Worm (Caenorhabditis elegans) whole organism, L4 larva: Measurements from ENCODE around the gene T22E5.6.

Experiments used
- F37D6.2 ChIP-seq: sonication (generic microtip); optimal IDR thresholded peaks from 2 replicates; lab custom pipeline; 2016; ENCODE audit warnings: mild to moderate bottlenecking, missing genetic modification characterization, missing compliant biosample characterization
- F44E2.7 ChIP-seq: fragments of 200-800 bp; sonication (Bioruptor generic); IDR thresholded peaks from 2 replicates; pipeline ENCODE4 v2.1.2; 2022; ENCODE audit warnings: missing genetic modification characterization, missing compliant biosample characterization
- F49E8.2 ChIP-seq: sonication (generic microtip); optimal IDR thresholded peaks from 2 replicates; lab custom pipeline; 2016; ENCODE audit warnings: missing compliant biosample characterization, mild to moderate bottlenecking, missing genetic modification characterization, borderline replicate concordance
- aha-1 ChIP-seq: fragments of 150-350 bp; peaks from one replicate; lab custom pipeline; 2014; ENCODE audit warnings: missing biosample characterization, missing genetic modification characterization
- attf-4 ChIP-seq: sonication (generic microtip); optimal IDR thresholded peaks from 3 replicates; lab custom pipeline; 2017; ENCODE audit warnings: missing biosample characterization, missing genetic modification characterization
- ceh-28 ChIP-seq: fragments of 150-350 bp; optimal IDR thresholded peaks from 2 replicates; lab custom pipeline; 2014; ENCODE audit warnings: missing biosample characterization, missing genetic modification reagents, missing genetic modification characterization
- ceh-32 ChIP-seq: sonication (generic microtip); optimal IDR thresholded peaks from 2 replicates; lab custom pipeline; 2016; ENCODE audit warnings: mild to moderate bottlenecking, missing genetic modification characterization, missing compliant biosample characterization; ENCODE audit not compliant: poor library complexity
- ceh-44 ChIP-seq: fragments of 200-800 bp; sonication (Bioruptor generic); IDR thresholded peaks from 2 replicates; pipeline ENCODE4 v1.3.6; 2022; ENCODE audit warnings: missing genetic modification reagents, missing genetic modification characterization, missing compliant biosample characterization
- ceh-82 ChIP-seq: sonication (generic microtip); optimal IDR thresholded peaks from 2 replicates; lab custom pipeline; 2017; ENCODE audit warnings: missing biosample characterization, missing genetic modification characterization
- daf-16 ChIP-seq, 3 experiments: sonication (generic microtip); optimal IDR thresholded peaks; 2 replicates each; lab custom pipeline; 2016 to 2017; ENCODE audit warnings: missing genetic modification characterization in 3 of 3, missing genetic modification reagents in 3 of 3, mild to moderate bottlenecking in 2 of 3, missing compliant biosample characterization in 2 of 3, missing biosample characterization in 1 of 3, moderate library complexity in 1 of 3
- dpl-1 ChIP-seq: fragments of 150-350 bp; optimal IDR thresholded peaks from 2 replicates; lab custom pipeline; 2014; ENCODE audit warnings: missing biosample characterization, missing genetic modification reagents, missing genetic modification characterization
- duxl-1 ChIP-seq: sonication (generic microtip); optimal IDR thresholded peaks from 2 replicates; lab custom pipeline; 2016; ENCODE audit warnings: mild to moderate bottlenecking, missing genetic modification characterization, moderate library complexity, missing compliant biosample characterization; ENCODE audit not compliant: poor library complexity
- egl-43 ChIP-seq: fragments of 200-800 bp; sonication (Bioruptor generic); IDR thresholded peaks from 2 replicates; pipeline ENCODE4 v1.3.6; 2022; ENCODE audit warnings: missing genetic modification reagents, missing genetic modification characterization, missing compliant biosample characterization
- hlh-11 ChIP-seq: fragments of 200-800 bp; sonication (Bioruptor generic); optimal IDR thresholded peaks from 2 replicates; lab custom pipeline; 2018; ENCODE audit warnings: mild to moderate bottlenecking, missing genetic modification characterization, missing compliant biosample characterization
- jun-1 ChIP-seq: fragments of 150-350 bp; optimal IDR thresholded peaks from 2 replicates; lab custom pipeline; 2014; ENCODE audit warnings: missing biosample characterization, missing genetic modification reagents, missing genetic modification characterization
- lim-7 ChIP-seq: fragments of 200-800 bp; sonication (Bioruptor generic); IDR thresholded peaks from 2 replicates; pipeline ENCODE4 v1.3.6; 2022; ENCODE audit warnings: missing genetic modification characterization, missing compliant biosample characterization
- lin-15B ChIP-seq: fragments of 150-350 bp; sonication (generic microtip); optimal IDR thresholded peaks from 3 replicates; lab custom pipeline; 2014; ENCODE audit warnings: missing biosample characterization, missing genetic modification characterization
- lir-3 ChIP-seq: sonication (generic microtip); optimal IDR thresholded peaks from 2 replicates; lab custom pipeline; 2016; ENCODE audit warnings: mild to moderate bottlenecking, missing genetic modification characterization, missing compliant biosample characterization
- lsy-2 ChIP-seq, 2 experiments: fragments of 150-350 bp in 1 of 2; sonication (generic microtip) in 1 of 2; optimal IDR thresholded peaks; 2 replicates each; lab custom pipeline; 2014 to 2017; ENCODE audit warnings: missing biosample characterization in 2 of 2, missing genetic modification characterization in 2 of 2
- mdl-1 ChIP-seq, 2 experiments: fragments of 150-350 bp in 1 of 2; sonication (generic microtip) in 1 of 2; optimal IDR thresholded peaks; 2 replicates each; lab custom pipeline; 2014 to 2017; ENCODE audit warnings: missing biosample characterization in 2 of 2, missing genetic modification characterization in 2 of 2
- mxl-3 ChIP-seq: fragments of 200-800 bp; sonication (Bioruptor generic); optimal IDR thresholded peaks from 2 replicates; lab custom pipeline; 2018; ENCODE audit warnings: mild to moderate bottlenecking, missing genetic modification characterization, missing compliant biosample characterization
- nhr-28 ChIP-seq: fragments of 150-350 bp; optimal IDR thresholded peaks from 2 replicates; lab custom pipeline; 2014; ENCODE audit warnings: missing biosample characterization, missing genetic modification characterization
- nhr-41 ChIP-seq: fragments of 200-800 bp; sonication (Bioruptor generic); IDR thresholded peaks from 2 replicates; pipeline ENCODE4 v1.3.6; 2022; ENCODE audit warnings: missing genetic modification reagents, missing genetic modification characterization, missing compliant biosample characterization
- nhr-6 ChIP-seq: fragments of 150-350 bp; optimal IDR thresholded peaks from 2 replicates; lab custom pipeline; 2014; ENCODE audit warnings: missing biosample characterization, missing genetic modification characterization
- pqm-1 ChIP-seq: sonication (generic microtip); optimal IDR thresholded peaks from 2 replicates; lab custom pipeline; 2017; ENCODE audit warnings: missing biosample characterization, missing genetic modification characterization
- rbr-2 ChIP-seq: sonication (generic microtip); optimal IDR thresholded peaks from 2 replicates; lab custom pipeline; 2016; ENCODE audit warnings: missing genotype, missing genetic modification characterization, missing compliant biosample characterization
- sdz-12 ChIP-seq: fragments of 200-800 bp; sonication (Bioruptor generic); optimal IDR thresholded peaks from 2 replicates; lab custom pipeline; 2018; ENCODE audit warnings: mild to moderate bottlenecking, missing genetic modification characterization, missing compliant biosample characterization
- set-16 ChIP-seq: fragments of 200-800 bp; sonication (Bioruptor generic); IDR thresholded peaks from 2 replicates; pipeline ENCODE4 v1.3.6; 2022; ENCODE audit warnings: missing genetic modification reagents, missing genetic modification characterization, missing compliant biosample characterization
- spr-1 ChIP-seq: sonication (generic microtip); optimal IDR thresholded peaks from 2 replicates; lab custom pipeline; 2016; ENCODE audit warnings: mild to moderate bottlenecking, missing genetic modification characterization, missing compliant biosample characterization
- tag-97 ChIP-seq: fragments of 200-800 bp; sonication (Bioruptor generic); IDR thresholded peaks from 2 replicates; pipeline ENCODE4 v1.3.6; 2022; ENCODE audit warnings: missing genetic modification characterization, missing compliant biosample characterization
- tra-1 ChIP-seq: fragments of 200-800 bp; sonication (Bioruptor generic); IDR thresholded peaks from 2 replicates; pipeline ENCODE4 v1.3.6; 2022; ENCODE audit warnings: missing genetic modification reagents, missing genetic modification characterization, missing compliant biosample characterization
- vab-7 ChIP-seq: fragments of 200-800 bp; sonication (Bioruptor generic); IDR thresholded peaks from 2 replicates; pipeline ENCODE4 v1.3.6; 2022; ENCODE audit warnings: missing genetic modification reagents, missing genetic modification characterization, missing compliant biosample characterization
- zag-1 ChIP-seq: fragments of 150-350 bp; optimal IDR thresholded peaks from 2 replicates; lab custom pipeline; 2014; ENCODE audit warnings: missing biosample characterization, missing genetic modification characterization
- zfp-2 ChIP-seq: sonication (generic microtip); optimal IDR thresholded peaks from 2 replicates; lab custom pipeline; 2016; ENCODE audit warnings: mild to moderate bottlenecking, missing genetic modification characterization, missing compliant biosample characterization
- zfp-3 ChIP-seq: fragments of 200-800 bp; sonication (Bioruptor generic); conservative IDR thresholded peaks from 2 replicates; pipeline ENCODE4 v1.3.6; 2022; ENCODE audit warnings: missing genetic modification reagents, missing genetic modification characterization, missing compliant biosample characterization
- zip-11 ChIP-seq: fragments of 200-800 bp; sonication (Bioruptor generic); IDR thresholded peaks from 2 replicates; pipeline ENCODE4 v1.3.6; 2022; ENCODE audit warnings: missing genetic modification characterization, missing compliant biosample characterization

T22E5.6 gene

DNA sequence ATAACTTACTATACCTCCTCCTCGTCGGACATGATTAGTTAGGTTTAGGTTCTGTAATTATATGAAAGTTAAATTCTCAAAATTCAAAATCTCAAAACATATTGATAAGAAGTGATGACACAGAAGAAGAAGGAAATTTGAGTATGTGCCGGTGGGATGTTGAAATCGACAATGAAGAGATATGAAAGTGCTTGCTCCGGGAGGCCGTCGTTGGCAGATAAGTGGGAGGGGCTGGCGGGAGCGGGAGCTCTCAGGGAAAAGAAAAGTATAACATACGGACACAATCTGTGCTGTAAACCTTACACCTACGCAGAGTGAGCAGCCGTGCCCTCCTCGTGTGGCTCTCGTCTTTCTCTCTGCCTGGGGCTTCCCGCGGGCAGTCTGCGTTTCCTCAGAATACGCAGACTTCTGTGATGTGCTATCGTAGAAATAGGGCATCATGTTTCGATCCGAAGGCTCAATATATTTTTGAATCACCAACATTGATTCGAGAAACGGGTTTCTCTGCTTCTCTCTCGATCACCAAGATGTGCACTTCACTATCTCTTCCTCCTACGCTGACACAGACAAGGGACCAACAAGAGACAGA, 5.9 kb downstream of the T22E5.6 start, which contains the start of gene mup-2 (continued):
- TF ChIP-seq F44E2.7 (GFP tag; lab: Robert Waterston, UW): no peak
- TF ChIP-seq zag-1 (tag; lab: Kevin White, UChicago): no peak
- TF ChIP-seq mxl-3 (GFP tag; lab: Kevin White, UChicago): peak; percentile 12
- no peak for TF ChIP-seq sdz-12
- TF ChIP-seq nhr-41 (GFP tag; lab: Robert Waterston, UW): no peak
- no peak for TF ChIP-seq egl-43 (GFP tag; lab: Robert Waterston, UW)
- TF ChIP-seq zip-11 (GFP tag; lab: Robert Waterston, UW): no peak
- no peak for TF ChIP-seq tag-97
- TF ChIP-seq aha-1 (tag; lab: Kevin White, UChicago): no peak
- TF ChIP-seq ceh-82 (tag; lab: Kevin White, UChicago): no peak
- TF ChIP-seq mdl-1 (tag; optimal IDR thresholded peaks at IDR 0.05; lab: Kevin White, UChicago): peak in 1 of 2 experiments; percentile 19
- TF ChIP-seq jun-1 (tag; lab: Kevin White, UChicago): no peak
- TF ChIP-seq spr-1 (tag; lab: Kevin White, UChicago): no peak
- TF ChIP-seq lim-7 (GFP tag; lab: Robert Waterston, UW): no peak
- no peak for TF ChIP-seq duxl-1 (tag; lab: Kevin White, UChicago)

DNA sequence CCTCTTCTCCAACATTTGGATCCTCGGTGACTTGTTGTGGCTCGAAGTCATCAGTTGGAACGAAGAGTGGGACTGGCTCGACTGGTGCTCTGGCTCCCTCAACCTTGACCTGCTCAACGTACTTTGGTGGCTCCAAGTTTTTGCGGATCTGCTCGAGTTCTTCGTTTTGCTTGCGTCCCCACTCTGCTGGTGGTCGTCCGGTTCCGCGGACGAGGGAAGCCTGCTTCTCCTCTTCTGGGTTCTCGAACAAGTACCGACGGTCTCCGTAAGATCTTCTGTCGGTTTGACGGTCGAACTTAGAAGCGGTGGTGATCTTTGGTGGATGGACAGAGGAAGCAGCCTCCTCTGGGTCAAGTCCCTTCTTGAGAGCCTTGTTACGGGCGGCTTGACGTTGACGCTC, 7.5 kb downstream of the T22E5.6 start:
- TF ChIP-seq ceh-44 (no peak), set-16 (GFP tag; lab: Robert Waterston, UW) (peak; percentile 73)

DNA sequence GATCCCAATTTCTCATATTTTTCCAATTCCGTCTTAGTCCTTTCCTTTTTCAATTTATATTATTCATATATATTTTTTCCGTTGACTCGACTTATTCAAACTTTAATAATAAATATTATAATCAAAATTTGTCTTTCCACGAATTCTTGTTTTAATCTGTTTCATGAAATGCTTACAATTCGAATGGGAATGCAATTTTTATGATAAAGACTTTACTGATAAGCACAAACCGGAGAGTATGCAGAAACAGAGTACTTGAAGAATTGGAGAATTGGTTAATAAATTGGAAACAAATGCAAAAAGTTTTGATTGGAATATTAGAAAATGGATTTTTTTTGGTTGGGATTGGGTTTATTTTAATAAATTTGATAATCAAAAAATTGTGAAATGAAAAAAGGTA, 7.9 kb downstream of the T22E5.6 start:
- peak; percentile 1 for TF ChIP-seq nhr-28 (tag; lab: Kevin White, UChicago)
- peak; percentile 76 for TF ChIP-seq pqm-1 (tag; lab: Kevin White, UChicago)
- no peak for TF ChIP-seq sdz-12

DNA sequence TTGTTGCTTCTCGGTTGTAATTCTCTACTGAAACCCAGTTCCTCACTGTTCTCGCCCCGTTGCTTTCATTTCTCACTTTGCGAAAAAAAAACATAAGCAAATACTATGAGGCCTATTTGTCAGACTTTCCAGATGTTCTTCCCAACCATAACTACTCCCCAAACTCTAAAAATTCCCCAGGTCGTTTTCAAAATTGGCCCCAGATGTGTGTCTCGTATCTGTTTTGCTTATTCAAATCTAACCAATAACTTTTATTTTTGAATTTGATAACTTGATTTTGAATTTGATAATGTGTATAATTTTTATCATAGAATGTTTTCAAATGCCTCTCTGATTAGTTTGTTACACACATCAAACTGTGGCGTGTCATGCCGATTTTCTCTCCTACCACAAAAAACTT, 8.4 kb downstream of the T22E5.6 start:
- no peak for TF ChIP-seq ceh-28 (tag; lab: Kevin White, UChicago)
- TF ChIP-seq daf-16 (GFP tag; optimal IDR thresholded peaks at IDR 0.05; lab: Kevin White, UChicago): no peak
- TF ChIP-seq daf-16 (tag; optimal IDR thresholded peaks at IDR 0.05; lab: Kevin White, UChicago): peak; percentile 33

DNA sequence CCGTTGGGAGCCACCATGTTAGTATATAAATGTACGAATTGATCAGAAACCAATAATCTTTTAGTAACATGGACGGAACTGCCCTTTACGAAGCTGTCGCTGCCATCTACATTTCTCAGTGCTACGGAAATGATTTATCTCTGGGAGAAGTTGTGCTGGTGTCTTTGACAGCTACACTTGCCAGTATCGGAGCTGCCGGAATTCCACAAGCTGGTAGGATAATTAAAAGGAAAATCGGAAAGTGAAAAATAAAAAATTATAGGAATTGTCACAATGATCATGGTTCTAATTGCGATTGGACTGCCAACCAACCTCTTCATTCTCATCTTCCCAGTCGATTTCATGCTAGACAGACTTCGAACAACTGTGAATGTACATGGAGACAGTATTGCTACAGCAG, 10.3 kb downstream of the T22E5.6 start:
- TF ChIP-seq F37D6.2 (tag; lab: Kevin White, UChicago) (no peak), vab-7 (GFP tag; lab: Robert Waterston, UW) (no peak), pqm-1 (tag; lab: Kevin White, UChicago) (no peak), aha-1 (tag; lab: Kevin White, UChicago) (peak; percentile 91)

DNA sequence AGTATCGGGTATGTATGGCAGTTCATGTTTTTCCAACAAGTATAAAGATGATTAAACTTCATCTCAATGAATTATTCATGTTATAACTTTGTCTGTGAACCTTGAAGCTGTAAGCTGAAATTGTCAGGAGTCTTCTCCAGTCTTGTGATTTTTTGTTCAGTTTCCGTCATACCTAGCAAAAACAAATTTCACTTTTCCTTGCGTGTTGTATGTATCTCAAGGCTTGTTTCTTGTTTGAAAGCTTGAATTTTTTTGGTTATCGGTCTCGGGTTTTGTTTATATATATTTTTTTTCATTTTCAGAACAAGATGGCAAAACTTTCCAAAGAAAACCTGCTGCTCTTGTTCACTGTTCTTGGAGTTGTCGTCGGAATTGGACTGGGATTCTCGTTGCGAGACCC, 13.1 kb downstream of the T22E5.6 start, which contains the start of gene glt-4:
Gene glt-4, plus strand, starts transcription at position 301 of the 400 bp plus-strand sequence.
- TF ChIP-seq hlh-11 (tag; lab: Kevin White, UChicago) (no peak), tag-97 (no peak), ceh-32 (tag; lab: Kevin White, UChicago) (no peak), zfp-3 (GFP tag; lab: Robert Waterston, UW) (no peak), rbr-2 (tag; lab: Kevin White, UChicago) (no peak), F37D6.2 (tag; lab: Kevin White, UChicago) (no peak), lim-7 (GFP tag; lab: Robert Waterston, UW) (no peak), aha-1 (tag; lab: Kevin White, UChicago) (no peak), lin-15B (tag; lab: Kevin White, UChicago) (no peak), dpl-1 (GFP tag; lab: Kevin White, UChicago) (no peak), attf-4 (tag; lab: Kevin White, UChicago) (no peak), tra-1 (no peak), zfp-2 (no peak), lsy-2 (tag; optimal IDR thresholded peaks at IDR 0.05; lab: Kevin White, UChicago) (no peak), lir-3 (tag; lab: Kevin White, UChicago) (no peak), nhr-6 (tag; lab: Kevin White, UChicago) (no peak), F49E8.2 (tag; lab: Kevin White, UChicago) (no peak)
